Worm (Caenorhabditis elegans) whole organism, L3 larva: ENCODE data around the gene pdzd-8.

Experiments
- R02D3.7 ChIP-seq: fragments of 150-350 bp; optimal IDR thresholded peaks from 2 replicates; lab custom pipeline; 2014; ENCODE audit warnings: missing biosample characterization, missing genetic modification characterization
- ama-1 ChIP-seq: fragments of 150-350 bp; optimal IDR thresholded peaks from 2 replicates; lab custom pipeline; 2018
- ceh-16 ChIP-seq: sonication (generic microtip); optimal IDR thresholded peaks from 2 replicates; lab custom pipeline; 2017; ENCODE audit warnings: missing biosample characterization, missing genetic modification characterization
- ceh-28 ChIP-seq: fragments of 150-350 bp; optimal IDR thresholded peaks from 2 replicates; lab custom pipeline; 2014; ENCODE audit warnings: missing biosample characterization, missing genetic modification reagents, missing genetic modification characterization
- ceh-82 ChIP-seq: fragments of 150-350 bp; optimal IDR thresholded peaks from 2 replicates; lab custom pipeline; 2014; ENCODE audit warnings: missing biosample characterization, missing genetic modification characterization
- ceh-9 ChIP-seq: sonication (generic microtip); optimal IDR thresholded peaks from 2 replicates; lab custom pipeline; 2018; ENCODE audit warnings: missing biosample characterization, missing genetic modification characterization
- daf-12 ChIP-seq: fragments of 150-350 bp; optimal IDR thresholded peaks from 2 replicates; lab custom pipeline; 2014; ENCODE audit warnings: missing biosample characterization, missing genetic modification reagents, missing genetic modification characterization
- egl-27 ChIP-seq: sonication (generic microtip); optimal IDR thresholded peaks from 4 replicates; lab custom pipeline; 2017; ENCODE audit warnings: missing biosample characterization, missing genetic modification reagents, missing genetic modification characterization
- egl-5 ChIP-seq: fragments of 150-350 bp; optimal IDR thresholded peaks from 2 replicates; lab custom pipeline; 2017; ENCODE audit warnings: missing biosample characterization, missing genetic modification reagents, missing genetic modification characterization, inconsistent platforms
- elt-1 ChIP-seq: fragments of 150-350 bp; optimal IDR thresholded peaks from 2 replicates; lab custom pipeline; 2014; ENCODE audit warnings: missing biosample characterization, missing genetic modification characterization
- elt-2 ChIP-seq: sonication (generic microtip); optimal IDR thresholded peaks from 2 replicates; lab custom pipeline; 2016; ENCODE audit warnings: missing genetic modification reagents, mild to moderate bottlenecking, missing genetic modification characterization, missing compliant biosample characterization
- elt-3 ChIP-seq, 3 experiments: fragments of 150-350 bp in 1 of 3; sonication (generic microtip) in 2 of 3; optimal IDR thresholded peaks; 2 replicates in 2 of 3; 4 replicates in 1 of 3; lab custom pipeline; 2014 to 2017; ENCODE audit warnings: missing biosample characterization in 3 of 3, missing genetic modification characterization in 3 of 3
- eor-1 ChIP-seq, 2 experiments: fragments of 150-350 bp; optimal IDR thresholded peaks; 2 replicates each; lab custom pipeline; 2014 to 2018; ENCODE audit warnings: missing biosample characterization in 2 of 2, missing genetic modification characterization in 2 of 2
- fkh-2 ChIP-seq: fragments of 150-350 bp; optimal IDR thresholded peaks from 2 replicates; lab custom pipeline; 2014; ENCODE audit warnings: missing biosample characterization, missing genetic modification reagents, missing genetic modification characterization
- fos-1 ChIP-seq: fragments of 150-350 bp; optimal IDR thresholded peaks from 2 replicates; lab custom pipeline; 2014; ENCODE audit warnings: missing biosample characterization, missing genetic modification characterization
- jun-1 ChIP-seq: fragments of 150-350 bp; optimal IDR thresholded peaks from 2 replicates; lab custom pipeline; 2014; ENCODE audit warnings: missing biosample characterization, missing genetic modification reagents, missing genetic modification characterization
- lin-39 ChIP-seq: fragments of 150-350 bp; optimal IDR thresholded peaks from 2 replicates; lab custom pipeline; 2018; ENCODE audit warnings: missing biosample characterization, missing genetic modification reagents, missing genetic modification characterization
- lsy-12 ChIP-seq: sonication (generic microtip); optimal IDR thresholded peaks from 2 replicates; lab custom pipeline; 2016; ENCODE audit warnings: mild to moderate bottlenecking, missing genetic modification characterization, missing compliant biosample characterization
- mdl-1 ChIP-seq: fragments of 150-350 bp; optimal IDR thresholded peaks from 2 replicates; lab custom pipeline; 2014; ENCODE audit warnings: missing biosample characterization, missing genetic modification characterization
- nfya-1 ChIP-seq: sonication (generic microtip); optimal IDR thresholded peaks from 2 replicates; lab custom pipeline; 2017; ENCODE audit warnings: missing genetic modification characterization, mild to moderate bottlenecking, missing compliant biosample characterization, antibody characterized with exemption, moderate library complexity; ENCODE audit not compliant: insufficient read depth
- nhr-11 ChIP-seq: fragments of 150-350 bp; optimal IDR thresholded peaks from 2 replicates; lab custom pipeline; 2014; ENCODE audit warnings: missing biosample characterization, missing genetic modification characterization
- nhr-12 ChIP-seq: fragments of 150-350 bp; optimal IDR thresholded peaks from 2 replicates; lab custom pipeline; 2014; ENCODE audit warnings: missing biosample characterization, missing genetic modification characterization
- nhr-23 ChIP-seq: fragments of 150-350 bp; optimal IDR thresholded peaks from 2 replicates; lab custom pipeline; 2014; ENCODE audit warnings: missing biosample characterization, missing genetic modification reagents, missing genetic modification characterization
- nhr-25 ChIP-seq: sonication (generic microtip); optimal IDR thresholded peaks from 2 replicates; lab custom pipeline; 2017; ENCODE audit warnings: missing biosample characterization, missing genetic modification characterization
- nhr-28 ChIP-seq: fragments of 150-350 bp; optimal IDR thresholded peaks from 2 replicates; lab custom pipeline; 2014; ENCODE audit warnings: missing biosample characterization, missing genetic modification characterization
- nhr-43 ChIP-seq: sonication (generic microtip); optimal IDR thresholded peaks from 2 replicates; lab custom pipeline; 2016; ENCODE audit warnings: mild to moderate bottlenecking, missing genetic modification characterization, missing compliant biosample characterization; ENCODE audit not compliant: poor library complexity, severe bottlenecking
- nhr-76 ChIP-seq: fragments of 150-350 bp; sonication (generic microtip); optimal IDR thresholded peaks from 5 replicates; lab custom pipeline; 2014; ENCODE audit warnings: missing biosample characterization, missing genetic modification characterization
- nhr-77 ChIP-seq: fragments of 150-350 bp; optimal IDR thresholded peaks from 2 replicates; lab custom pipeline; 2014; ENCODE audit warnings: missing biosample characterization, missing genetic modification characterization
- pha-4 ChIP-seq: fragments of 150-350 bp; optimal IDR thresholded peaks from 2 replicates; lab custom pipeline; 2014; ENCODE audit warnings: missing biosample characterization, missing genetic modification reagents, missing genetic modification characterization
- pqm-1 ChIP-seq: fragments of 150-350 bp; optimal IDR thresholded peaks from 2 replicates; lab custom pipeline; 2017; ENCODE audit warnings: missing biosample characterization, missing genetic modification characterization, inconsistent platforms
- sea-2 ChIP-seq: fragments of 150-350 bp; sonication (generic microtip); optimal IDR thresholded peaks from 4 replicates; lab custom pipeline; 2014; ENCODE audit warnings: missing biosample characterization, missing genetic modification reagents, missing genetic modification characterization
- snpc-4 ChIP-seq: fragments of 150-350 bp; optimal IDR thresholded peaks from 2 replicates; lab custom pipeline; 2014; ENCODE audit warnings: missing biosample characterization, missing genetic modification characterization
- tbx-2 ChIP-seq: sonication (generic microtip); optimal IDR thresholded peaks from 2 replicates; lab custom pipeline; 2016; ENCODE audit warnings: mild to moderate bottlenecking, missing genetic modification characterization, missing compliant biosample characterization
- unc-39 ChIP-seq: sonication (generic microtip); optimal IDR thresholded peaks from 4 replicates; lab custom pipeline; 2017; ENCODE audit warnings: missing biosample characterization, missing genetic modification characterization
- unc-62 ChIP-seq: fragments of 150-350 bp; sonication (generic microtip); optimal IDR thresholded peaks from 4 replicates; lab custom pipeline; 2014; ENCODE audit warnings: missing biosample characterization, missing genetic modification reagents, missing genetic modification characterization
- zag-1 ChIP-seq: fragments of 150-350 bp; optimal IDR thresholded peaks from 2 replicates; lab custom pipeline; 2014; ENCODE audit warnings: missing biosample characterization, missing genetic modification characterization
- ztf-11 ChIP-seq: fragments of 150-350 bp; optimal IDR thresholded peaks from 2 replicates; lab custom pipeline; 2014; ENCODE audit warnings: missing biosample characterization, missing genetic modification characterization

The pdzd-8 gene

ce11 chrIV:8949078-8950039 is 26.0 kb upstream of the pdzd-8 start:
- peak; percentile 66 for TF ChIP-seq nhr-23 (tag; lab: Kevin White, UChicago)
- TF ChIP-seq unc-39: no peak
- peak; percentile 85 for TF ChIP-seq nhr-43 (tag; lab: Kevin White, UChicago)
- TF ChIP-seq nfya-1 (tag; lab: Kevin White, UChicago): peak; percentile 54
- peak; percentile 81 for TF ChIP-seq mdl-1
- no peak for TF ChIP-seq ztf-11
- no peak for TF ChIP-seq nhr-77 (tag; lab: Kevin White, UChicago)
- no peak for TF ChIP-seq ama-1 (lab: Kevin White, UChicago)
- peak; percentile 33 for TF ChIP-seq lsy-12 (tag; lab: Kevin White, UChicago)
- TF ChIP-seq pqm-1 (tag; lab: Kevin White, UChicago): peak; percentile 93
- no peak for TF ChIP-seq nhr-12 (tag; lab: Kevin White, UChicago)
- peak; percentile 99 for TF ChIP-seq nhr-25
- no peak for TF ChIP-seq unc-62 (GFP tag; lab: Kevin White, UChicago)
- TF ChIP-seq daf-12 (tag; lab: Kevin White, UChicago): no peak
- peak; percentile 43 for TF ChIP-seq pha-4 (tag; lab: Kevin White, UChicago)
- TF ChIP-seq ceh-82 (tag; lab: Kevin White, UChicago): no peak
- no peak for TF ChIP-seq snpc-4 (tag; lab: Kevin White, UChicago)
- peak; percentile 77 for TF ChIP-seq jun-1 (tag; lab: Kevin White, UChicago)
- no peak for TF ChIP-seq ceh-28 (tag; lab: Kevin White, UChicago)
- TF ChIP-seq elt-2 (tag; lab: Kevin White, UChicago): peak; percentile 75
- no peak for TF ChIP-seq R02D3.7 (tag; lab: Kevin White, UChicago)
- peak; percentile 7 for TF ChIP-seq fos-1
- TF ChIP-seq tbx-2 (tag; lab: Kevin White, UChicago): peak; percentile 32

- TF ChIP-seq ceh-28 (tag; lab: Kevin White, UChicago): no peak
- peak; percentile 22 for TF ChIP-seq pha-4 (tag; lab: Kevin White, UChicago)
- TF ChIP-seq elt-2 (tag; lab: Kevin White, UChicago): peak; percentile 45
Observed at ce11 chrIV:8951953-8952567, 23.3 kb upstream of the pdzd-8 start.

- no peak for TF ChIP-seq nhr-76 (tag; lab: Kevin White, UChicago)
- no peak for TF ChIP-seq zag-1
- TF ChIP-seq elt-2 (tag; lab: Kevin White, UChicago): no peak
- TF ChIP-seq nhr-25: peak; percentile 19
- no peak for TF ChIP-seq R02D3.7 (tag; lab: Kevin White, UChicago)
- no peak for TF ChIP-seq egl-5
- no peak for TF ChIP-seq sea-2 (GFP tag; lab: Kevin White, UChicago)
- TF ChIP-seq mdl-1: peak; percentile 16
- TF ChIP-seq unc-62 (GFP tag; lab: Kevin White, UChicago): no peak
- TF ChIP-seq lsy-12 (tag; lab: Kevin White, UChicago): no peak
- TF ChIP-seq fkh-2 (tag; lab: Kevin White, UChicago): no peak
- no peak for TF ChIP-seq ama-1 (lab: Kevin White, UChicago)
- TF ChIP-seq tbx-2 (tag; lab: Kevin White, UChicago): no peak
- TF ChIP-seq eor-1 (tag; optimal IDR thresholded peaks at IDR 0.05; lab: Kevin White, UChicago): no peak
- TF ChIP-seq pqm-1 (tag; lab: Kevin White, UChicago): no peak
- TF ChIP-seq ceh-16 (tag; lab: Kevin White, UChicago): no peak
Observed at ce11 chrIV:8954126-8954525, 21.2 kb upstream of the pdzd-8 start.

- TF ChIP-seq fos-1: no peak
- TF ChIP-seq nhr-23 (tag; lab: Kevin White, UChicago): no peak
- no peak for TF ChIP-seq ztf-11
- TF ChIP-seq ceh-9 (tag; lab: Kevin White, UChicago): no peak
- TF ChIP-seq nhr-11: no peak
- TF ChIP-seq nhr-28: no peak
- no peak for TF ChIP-seq zag-1
- TF ChIP-seq jun-1 (tag; lab: Kevin White, UChicago): no peak
- TF ChIP-seq pha-4 (tag; lab: Kevin White, UChicago): no peak
- no peak for TF ChIP-seq egl-27 (tag; lab: Kevin White, UChicago)
- no peak for TF ChIP-seq sea-2 (GFP tag; lab: Kevin White, UChicago)
- no peak for TF ChIP-seq ama-1 (lab: Kevin White, UChicago)
- no peak for TF ChIP-seq elt-3 (tag; optimal IDR thresholded peaks at IDR 0.05; lab: Kevin White, UChicago)
- no peak for TF ChIP-seq daf-12 (tag; lab: Kevin White, UChicago)
- TF ChIP-seq elt-1 (tag; lab: Kevin White, UChicago): no peak
- no peak for TF ChIP-seq lin-39
- TF ChIP-seq nhr-77 (tag; lab: Kevin White, UChicago): no peak
- no peak for TF ChIP-seq mdl-1
- no peak for TF ChIP-seq lsy-12 (tag; lab: Kevin White, UChicago)
- no peak for TF ChIP-seq nhr-25
Observed at ce11 chrIV:8956189-8956588, 19.1 kb upstream of the pdzd-8 start, which contains the start of gene tpra-1. Gene tpra-1 (plus strand): TSS chrIV:8956489.
